Fruit fly (Drosophila melanogaster) whole organism, embryonic: ENCODE results near the gene Kr-h1.

Experiments used
- B-H1 ChIP-seq: fragments of 200-800 bp; sonication (Bioruptor generic); IDR thresholded peaks from 3 replicates; pipeline ENCODE4 v1.3.6; 2022; ENCODE audit warnings: missing biosample characterization, missing genetic modification characterization
- BEAF-32 ChIP-seq: fragments of 200-800 bp; sonication (Bioruptor generic); optimal IDR thresholded peaks from 3 replicates; lab custom pipeline; 2017; ENCODE audit warnings: missing biosample characterization, missing genetic modification characterization, mild to moderate bottlenecking, moderate library complexity, missing genetic modification reagents
- CG1024 ChIP-seq: fragments of 200-800 bp; sonication (Bioruptor generic); IDR thresholded peaks from 2 replicates; pipeline ENCODE4 v1.3.6; 2022; ENCODE audit warnings: missing biosample characterization, missing genetic modification characterization
- CG10366 ChIP-seq: fragments of 200-800 bp; sonication (Bioruptor generic); IDR thresholded peaks from 2 replicates; pipeline ENCODE4 v1.3.6; 2022; ENCODE audit warnings: missing biosample characterization, missing genetic modification characterization
- CG10462 ChIP-seq: fragments of 200-800 bp; sonication (Bioruptor generic); optimal IDR thresholded peaks from 2 replicates; lab custom pipeline; 2016; ENCODE audit warnings: missing biosample characterization, missing genetic modification characterization
- CG11560 ChIP-seq: fragments of 200-800 bp; sonication (Bioruptor generic); IDR thresholded peaks from 3 replicates; pipeline ENCODE4 v1.3.6; 2022; ENCODE audit warnings: missing biosample characterization, missing genetic modification characterization
- CG13296 ChIP-seq: fragments of 200-800 bp; sonication (Bioruptor generic); optimal IDR thresholded peaks from 3 replicates; lab custom pipeline; 2018; ENCODE audit warnings: missing biosample characterization, mild to moderate bottlenecking, missing genetic modification characterization
- CG13424 ChIP-seq: fragments of 200-800 bp; sonication (Bioruptor generic); optimal IDR thresholded peaks from 2 replicates; lab custom pipeline; 2019; ENCODE audit warnings: missing biosample characterization, mild to moderate bottlenecking, missing genetic modification characterization, moderate library complexity
- CG15011 ChIP-seq: fragments of 200-800 bp; sonication (Bioruptor generic); optimal IDR thresholded peaks from 3 replicates; lab custom pipeline; 2018; ENCODE audit warnings: missing biosample characterization, mild to moderate bottlenecking, missing genetic modification characterization
- CG15601 ChIP-seq: fragments of 200-800 bp; sonication (Bioruptor generic); optimal IDR thresholded peaks from 3 replicates; lab custom pipeline; 2019; ENCODE audit warnings: missing biosample characterization, mild to moderate bottlenecking, missing genetic modification characterization, moderate library complexity
- CG15696 ChIP-seq: fragments of 200-800 bp; sonication (Bioruptor generic); optimal IDR thresholded peaks from 2 replicates; lab custom pipeline; 2019; ENCODE audit warnings: missing biosample characterization, mild to moderate bottlenecking, missing genetic modification characterization, moderate library complexity
- CG31365 ChIP-seq: fragments of 200-800 bp; sonication (Bioruptor generic); optimal IDR thresholded peaks from 2 replicates; lab custom pipeline; 2018; ENCODE audit warnings: missing biosample characterization, mild to moderate bottlenecking, missing genetic modification characterization
- CG4282 ChIP-seq: fragments of 200-800 bp; sonication (Bioruptor generic); optimal IDR thresholded peaks from 2 replicates; lab custom pipeline; 2016; ENCODE audit warnings: missing biosample characterization, missing genetic modification characterization
- CG6272 ChIP-seq: fragments of 200-800 bp; sonication (Bioruptor generic); IDR thresholded peaks from 2 replicates; pipeline ENCODE4 v1.3.6; 2022; ENCODE audit warnings: missing biosample characterization, missing genetic modification characterization
- CG7963 ChIP-seq: fragments of 200-800 bp; sonication (Bioruptor generic); IDR thresholded peaks from 3 replicates; pipeline ENCODE4 v1.3.6; 2022; ENCODE audit warnings: missing biosample characterization, missing genetic modification characterization; ENCODE audit not compliant: partially characterized antibody
- CG8944 ChIP-seq: fragments of 200-800 bp; sonication (Bioruptor generic); optimal IDR thresholded peaks from 3 replicates; lab custom pipeline; 2016; ENCODE audit warnings: missing biosample characterization, missing genetic modification characterization
- CG9876 ChIP-seq: fragments of 200-800 bp; sonication (Bioruptor generic); optimal IDR thresholded peaks from 2 replicates; lab custom pipeline; 2016; ENCODE audit warnings: missing biosample characterization, missing genetic modification characterization
- D ChIP-seq, 2 experiments: fragments of 200-800 bp in 1 of 2; fragments of >200 bp in 1 of 2; sonication (Bioruptor generic) in 1 of 2; optimal IDR thresholded peaks; 2 replicates in 1 of 2; 3 replicates in 1 of 2; lab custom pipeline; 2017; ENCODE audit warnings: mild to moderate bottlenecking in 1 of 2, missing biosample characterization in 1 of 2, missing genetic modification characterization in 1 of 2, missing genetic modification reagents in 1 of 2
- Deaf1 ChIP-seq: fragments of 200-800 bp; optimal IDR thresholded peaks from 3 replicates; lab custom pipeline; 2019; ENCODE audit warnings: missing biosample characterization, mild to moderate bottlenecking, missing genetic modification characterization, moderate library complexity
- Dfd ChIP-seq, 2 experiments: fragments of >200 bp; optimal IDR thresholded peaks; 2 replicates each; lab custom pipeline; 2017; ENCODE audit warnings: missing biosample characterization in 2 of 2, missing genetic modification characterization in 2 of 2
- Dll ChIP-seq: fragments of 200-800 bp; sonication (Bioruptor generic); IDR thresholded peaks from 4 replicates; pipeline ENCODE4 v1.3.6; 2022; ENCODE audit warnings: missing biosample characterization, missing genetic modification characterization; ENCODE audit not compliant: partially characterized antibody
- Dref ChIP-seq: fragments of 200-800 bp; sonication (Bioruptor generic); IDR thresholded peaks from 2 replicates; pipeline ENCODE4 v1.3.6; 2022; ENCODE audit warnings: missing biosample characterization, missing genetic modification characterization
- Elba2 ChIP-seq: fragments of 200-800 bp; sonication (Bioruptor generic); optimal IDR thresholded peaks from 3 replicates; lab custom pipeline; 2016; ENCODE audit warnings: missing biosample characterization, missing genetic modification characterization
- HHEX ChIP-seq: fragments of 200-800 bp; sonication (Bioruptor generic); optimal IDR thresholded peaks from 3 replicates; lab custom pipeline; 2017; ENCODE audit warnings: missing biosample characterization, mild to moderate bottlenecking, missing genetic modification characterization, missing genetic modification reagents
- HmgZ ChIP-seq: fragments of 200-800 bp; sonication (Bioruptor generic); optimal IDR thresholded peaks from 2 replicates; lab custom pipeline; 2018; ENCODE audit warnings: missing biosample characterization, mild to moderate bottlenecking, missing genetic modification characterization
- Hmx ChIP-seq: fragments of 200-800 bp; sonication (Bioruptor generic); optimal IDR thresholded peaks from 2 replicates; lab custom pipeline; 2016; ENCODE audit warnings: missing biosample characterization, missing genetic modification characterization
- Max ChIP-seq: fragments of 200-800 bp; sonication (Bioruptor generic); optimal IDR thresholded peaks from 2 replicates; lab custom pipeline; 2016; ENCODE audit warnings: missing biosample characterization, mild to moderate bottlenecking, missing genetic modification characterization
- Nf-YB ChIP-seq: fragments of 200-800 bp; sonication (Bioruptor generic); optimal IDR thresholded peaks from 3 replicates; lab custom pipeline; 2019; ENCODE audit warnings: missing biosample characterization, mild to moderate bottlenecking, missing genetic modification characterization, moderate library complexity
- Oaz ChIP-seq: fragments of 200-800 bp; sonication (Bioruptor generic); IDR thresholded peaks from 2 replicates; pipeline ENCODE4 v1.3.6; 2022; ENCODE audit warnings: missing biosample characterization, missing genetic modification characterization
- Ravus ChIP-seq: fragments of 200-800 bp; sonication (Bioruptor generic); IDR thresholded peaks from 2 replicates; pipeline ENCODE4 v1.3.6; 2022; ENCODE audit warnings: missing biosample characterization, missing genetic modification characterization
- Sin3A ChIP-seq: fragments of >200 bp; optimal IDR thresholded peaks from 2 replicates; lab custom pipeline; 2018
- abd-A ChIP-seq: fragments of 200-800 bp; sonication (Bioruptor generic); optimal IDR thresholded peaks from 3 replicates; lab custom pipeline; 2019; ENCODE audit warnings: missing biosample characterization, mild to moderate bottlenecking, missing genetic modification characterization, moderate library complexity
- al ChIP-seq: fragments of 200-800 bp; sonication (Bioruptor generic); IDR thresholded peaks from 2 replicates; pipeline ENCODE4 v1.3.6; 2022; ENCODE audit warnings: missing biosample characterization, missing genetic modification characterization
- ash1 ChIP-seq: fragments of 200-800 bp; sonication (Bioruptor generic); optimal IDR thresholded peaks from 2 replicates; lab custom pipeline; 2018; ENCODE audit warnings: missing biosample characterization, mild to moderate bottlenecking, missing genetic modification characterization
- br ChIP-seq: fragments of >200 bp; optimal IDR thresholded peaks from 2 replicates; lab custom pipeline; 2017
- cg ChIP-seq: fragments of 200-800 bp; sonication (Bioruptor generic); optimal IDR thresholded peaks from 3 replicates; lab custom pipeline; 2019; ENCODE audit warnings: missing biosample characterization, mild to moderate bottlenecking, missing genetic modification characterization, moderate library complexity
- cwo ChIP-seq: fragments of 200-800 bp; sonication (Bioruptor generic); optimal IDR thresholded peaks from 3 replicates; lab custom pipeline; 2017; ENCODE audit warnings: missing biosample characterization, missing genetic modification characterization, mild to moderate bottlenecking, moderate library complexity, missing genetic modification reagents
- esg ChIP-seq: fragments of 200-800 bp; sonication (Bioruptor generic); conservative IDR thresholded peaks from 2 replicates; pipeline ENCODE4 v1.3.6; 2022; ENCODE audit warnings: missing biosample characterization, missing genetic modification characterization
- fd96Cb ChIP-seq: fragments of 200-800 bp; sonication (Bioruptor generic); optimal IDR thresholded peaks from 2 replicates; lab custom pipeline; 2018; ENCODE audit warnings: missing biosample characterization, mild to moderate bottlenecking, missing genetic modification characterization, moderate library complexity
- fu2 ChIP-seq: fragments of 200-800 bp; sonication (Bioruptor generic); optimal IDR thresholded peaks from 2 replicates; lab custom pipeline; 2016; ENCODE audit warnings: missing biosample characterization, missing genetic modification characterization
- gcm2 ChIP-seq: fragments of 200-800 bp; sonication (Bioruptor generic); optimal IDR thresholded peaks from 2 replicates; lab custom pipeline; 2016; ENCODE audit warnings: missing biosample characterization, missing genetic modification characterization
- gsb-n ChIP-seq: fragments of 200-800 bp; sonication (Bioruptor generic); optimal IDR thresholded peaks from 3 replicates; lab custom pipeline; 2018; ENCODE audit warnings: missing biosample characterization, mild to moderate bottlenecking, missing genetic modification characterization
- kay ChIP-seq: fragments of 200-800 bp; sonication (Bioruptor generic); optimal IDR thresholded peaks from 2 replicates; lab custom pipeline; 2016; ENCODE audit warnings: missing biosample characterization, missing genetic modification characterization
- ken ChIP-seq: fragments of 200-800 bp; sonication (Bioruptor generic); IDR thresholded peaks from 3 replicates; pipeline ENCODE4 v1.3.6; 2022; ENCODE audit warnings: missing biosample characterization, missing genetic modification characterization
- luna ChIP-seq: fragments of 200-800 bp; sonication (Bioruptor generic); optimal IDR thresholded peaks from 2 replicates; lab custom pipeline; 2016; ENCODE audit warnings: missing biosample characterization, missing genetic modification characterization
- maf-S ChIP-seq: fragments of 200-800 bp; sonication (Bioruptor generic); optimal IDR thresholded peaks from 2 replicates; lab custom pipeline; 2016; ENCODE audit warnings: missing biosample characterization, missing genetic modification characterization
- mld ChIP-seq: fragments of 200-800 bp; sonication (Bioruptor generic); IDR thresholded peaks from 3 replicates; pipeline ENCODE4 v1.3.6; 2022; ENCODE audit warnings: missing biosample characterization, missing genetic modification characterization; ENCODE audit not compliant: partially characterized antibody
- sens-2 ChIP-seq: fragments of 200-800 bp; sonication (Bioruptor generic); IDR thresholded peaks from 2 replicates; pipeline ENCODE4 v1.3.6; 2022; ENCODE audit warnings: missing biosample characterization, missing genetic modification characterization
- sr ChIP-seq: fragments of 200-800 bp; sonication (Bioruptor generic); IDR thresholded peaks from 3 replicates; pipeline ENCODE4 v1.3.6; 2022; ENCODE audit warnings: missing biosample characterization, missing genetic modification characterization
- ssp ChIP-seq: fragments of 200-800 bp; sonication (Bioruptor generic); IDR thresholded peaks from 2 replicates; pipeline ENCODE4 v1.3.6; 2022; ENCODE audit warnings: missing biosample characterization, missing genetic modification characterization
- stc ChIP-seq: fragments of 200-800 bp; sonication (Bioruptor generic); IDR thresholded peaks from 2 replicates; pipeline ENCODE4 v1.3.6; 2022; ENCODE audit warnings: missing biosample characterization, missing genetic modification characterization
- zen ChIP-seq: fragments of 200-800 bp; sonication (Bioruptor generic); optimal IDR thresholded peaks from 3 replicates; lab custom pipeline; 2018; ENCODE audit warnings: missing biosample characterization, mild to moderate bottlenecking, missing genetic modification characterization, moderate library complexity

The Kr-h1 gene

DNA sequence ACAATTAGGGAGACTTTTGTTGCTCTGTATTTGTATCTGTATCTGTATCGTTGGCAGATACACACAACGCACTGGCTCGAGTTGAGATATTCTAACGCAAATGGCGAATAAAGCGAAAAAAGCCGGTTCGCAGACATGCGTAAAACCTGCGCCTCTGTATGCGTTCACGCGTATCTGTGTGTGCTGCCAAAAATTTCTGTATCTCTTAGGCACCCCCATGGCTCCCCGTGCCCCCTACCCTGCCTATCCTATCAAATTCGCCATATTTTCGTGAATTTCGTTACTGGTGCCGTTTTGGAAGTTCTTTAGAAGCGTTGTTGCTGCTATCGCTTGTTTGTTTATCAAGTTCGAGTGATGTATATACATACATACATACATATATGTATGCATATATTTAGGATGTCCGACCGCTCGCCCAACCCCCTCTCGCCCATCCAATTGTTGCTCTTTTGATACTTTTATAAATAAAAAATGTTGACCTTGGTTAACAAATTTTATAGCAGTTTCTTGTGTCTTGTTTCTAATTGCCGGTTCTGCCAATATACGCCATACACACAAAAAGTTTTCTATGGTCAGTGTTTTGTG, 3.4 kb downstream of the Kr-h1 start (continued):
- TF ChIP-seq luna (GFP tag; lab: Kevin White, UChicago) (no peak), CG8944 (GFP tag; lab: Kevin White, UChicago) (no peak), gsb-n (tag; lab: Kevin White, UChicago) (no peak), CG15601 (tag; lab: Kevin White, UChicago) (no peak), B-H1 (GFP tag; lab: Robert Waterston, UW) (no peak), CG11560 (tag; lab: Robert Waterston, UW) (no peak), gcm2 (GFP tag; lab: Kevin White, UChicago) (no peak), Ravus (GFP tag; lab: Robert Waterston, UW) (no peak), ssp (GFP tag; lab: Robert Waterston, UW) (no peak), BEAF-32 (GFP tag; lab: Kevin White, UChicago) (no peak), kay (GFP tag; lab: Kevin White, UChicago) (no peak), Max (GFP tag; lab: Kevin White, UChicago) (no peak), Deaf1 (peak; percentile 59), Sin3A (no peak), HHEX (no peak), br (no peak), CG31365 (tag; lab: Kevin White, UChicago) (no peak), ash1 (GFP tag; lab: Kevin White, UChicago) (no peak), Oaz (GFP tag; lab: Robert Waterston, UW) (no peak), D (optimal IDR thresholded peaks at IDR 0.05; lab: Kevin White, UChicago) (no peak), D (GFP tag; optimal IDR thresholded peaks at IDR 0.05; lab: Kevin White, UChicago) (no peak), mld (GFP tag; lab: Robert Waterston, UW) (no peak), CG4282 (GFP tag; lab: Kevin White, UChicago) (no peak), Elba2 (GFP tag; lab: Kevin White, UChicago) (no peak), Dfd (GFP tag; optimal IDR thresholded peaks at IDR 0.05; lab: Kevin White, UChicago) (no peak), Nf-YB (GFP tag; lab: Kevin White, UChicago) (no peak), CG10366 (no peak), al (no peak), stc (GFP tag; lab: Robert Waterston, UW) (no peak), zen (tag; lab: Kevin White, UChicago) (no peak), abd-A (tag; lab: Kevin White, UChicago) (peak; percentile 93), CG1024 (GFP tag; lab: Robert Waterston, UW) (no peak), CG10462 (GFP tag; lab: Kevin White, UChicago) (no peak), CG15011 (GFP tag; lab: Kevin White, UChicago) (no peak), CG15696 (tag; lab: Kevin White, UChicago) (no peak), fu2 (GFP tag; lab: Kevin White, UChicago) (no peak), sens-2 (no peak), CG9876 (GFP tag; lab: Kevin White, UChicago) (no peak), HmgZ (tag; lab: Kevin White, UChicago) (no peak), CG13424 (tag; lab: Kevin White, UChicago) (no peak), Hmx (GFP tag; lab: Kevin White, UChicago) (no peak), Dll (GFP tag; lab: Robert Waterston, UW) (no peak), sr (GFP tag; lab: Robert Waterston, UW) (no peak), esg (no peak), cwo (peak; percentile 60), maf-S (no peak), CG7963 (GFP tag; lab: Robert Waterston, UW) (no peak), CG6272 (GFP tag; lab: Robert Waterston, UW) (no peak), cg (GFP tag; lab: Kevin White, UChicago) (peak; percentile 27), ken (GFP tag; lab: Robert Waterston, UW) (no peak), Dref (GFP tag; lab: Robert Waterston, UW) (no peak), fd96Cb (tag; lab: Kevin White, UChicago) (no peak), CG13296 (no peak)
